Worm (Caenorhabditis elegans) whole organism, L4 larva: ENCODE measurements around the gene F08F8.9.

Source experiments
- F26F4.8 ChIP-seq: fragments of 200-800 bp; sonication (Bioruptor generic); conservative IDR thresholded peaks from 2 replicates; pipeline ENCODE4 v1.3.6; 2022; ENCODE audit warnings: missing genetic modification characterization, missing compliant biosample characterization
- F37D6.2 ChIP-seq: sonication (generic microtip); optimal IDR thresholded peaks from 2 replicates; lab custom pipeline; 2016; ENCODE audit warnings: mild to moderate bottlenecking, missing genetic modification characterization, missing compliant biosample characterization
- F44E2.7 ChIP-seq: fragments of 200-800 bp; sonication (Bioruptor generic); IDR thresholded peaks from 2 replicates; pipeline ENCODE4 v2.1.2; 2022; ENCODE audit warnings: missing genetic modification characterization, missing compliant biosample characterization
- F49E8.2 ChIP-seq: sonication (generic microtip); optimal IDR thresholded peaks from 2 replicates; lab custom pipeline; 2016; ENCODE audit warnings: missing compliant biosample characterization, mild to moderate bottlenecking, missing genetic modification characterization, borderline replicate concordance
- R02D3.7 ChIP-seq: fragments of 150-350 bp; sonication (generic microtip); optimal IDR thresholded peaks from 3 replicates; lab custom pipeline; 2014; ENCODE audit warnings: missing biosample characterization, missing genetic modification characterization
- T20F7.1 ChIP-seq: fragments of 200-800 bp; sonication (Bioruptor generic); optimal IDR thresholded peaks from 2 replicates; lab custom pipeline; 2018; ENCODE audit warnings: mild to moderate bottlenecking, missing genetic modification characterization, missing compliant biosample characterization
- Y105C5A.15 ChIP-seq: fragments of 200-800 bp; sonication (Bioruptor generic); IDR thresholded peaks from 2 replicates; pipeline ENCODE4 v1.3.6; 2022; ENCODE audit warnings: missing genetic modification characterization, missing compliant biosample characterization
- aly-2 ChIP-seq: sonication (generic microtip); optimal IDR thresholded peaks from 2 replicates; lab custom pipeline; 2018; ENCODE audit warnings: missing biosample characterization, missing genetic modification characterization
- arid-1 ChIP-seq: fragments of 200-800 bp; sonication (Bioruptor generic); conservative IDR thresholded peaks from 2 replicates; pipeline ENCODE4 v1.3.6; 2022; ENCODE audit warnings: missing genetic modification reagents, missing genetic modification characterization, missing compliant biosample characterization
- ceh-28 ChIP-seq: fragments of 150-350 bp; optimal IDR thresholded peaks from 2 replicates; lab custom pipeline; 2014; ENCODE audit warnings: missing biosample characterization, missing genetic modification reagents, missing genetic modification characterization
- ceh-44 ChIP-seq: fragments of 200-800 bp; sonication (Bioruptor generic); IDR thresholded peaks from 2 replicates; pipeline ENCODE4 v1.3.6; 2022; ENCODE audit warnings: missing genetic modification reagents, missing genetic modification characterization, missing compliant biosample characterization
- ceh-62 ChIP-seq: sonication (generic microtip); optimal IDR thresholded peaks from 2 replicates; lab custom pipeline; 2017; ENCODE audit warnings: missing biosample characterization, missing genetic modification characterization
- cey-2 ChIP-seq: sonication (generic microtip); optimal IDR thresholded peaks from 3 replicates; lab custom pipeline; 2017; ENCODE audit warnings: missing genetic modification characterization, mild to moderate bottlenecking, missing compliant biosample characterization, antibody characterized with exemption, borderline replicate concordance; ENCODE audit not compliant: insufficient read depth
- daf-16 ChIP-seq, 3 experiments: sonication (generic microtip); optimal IDR thresholded peaks; 2 replicates each; lab custom pipeline; 2016 to 2017; ENCODE audit warnings: missing genetic modification characterization in 3 of 3, missing genetic modification reagents in 3 of 3, mild to moderate bottlenecking in 2 of 3, missing compliant biosample characterization in 2 of 3, missing biosample characterization in 1 of 3, moderate library complexity in 1 of 3
- dmd-6 ChIP-seq: fragments of 200-800 bp; sonication (Bioruptor generic); IDR thresholded peaks from 2 replicates; pipeline ENCODE4 v1.3.6; 2022; ENCODE audit warnings: missing genetic modification reagents, missing genetic modification characterization, missing compliant biosample characterization
- dpl-1 ChIP-seq: fragments of 150-350 bp; optimal IDR thresholded peaks from 2 replicates; lab custom pipeline; 2014; ENCODE audit warnings: missing biosample characterization, missing genetic modification reagents, missing genetic modification characterization
- duxl-1 ChIP-seq: sonication (generic microtip); optimal IDR thresholded peaks from 2 replicates; lab custom pipeline; 2016; ENCODE audit warnings: mild to moderate bottlenecking, missing genetic modification characterization, moderate library complexity, missing compliant biosample characterization; ENCODE audit not compliant: poor library complexity
- dve-1 ChIP-seq: sonication (generic microtip); optimal IDR thresholded peaks from 2 replicates; lab custom pipeline; 2017; ENCODE audit warnings: antibody characterized with exemption, mild to moderate bottlenecking, missing genetic modification characterization, missing compliant biosample characterization; ENCODE audit not compliant: insufficient read depth
- fkh-10 ChIP-seq: fragments of 150-350 bp; optimal IDR thresholded peaks from 2 replicates; lab custom pipeline; 2014; ENCODE audit warnings: missing biosample characterization, missing genetic modification reagents, missing genetic modification characterization
- gei-8 ChIP-seq: fragments of 200-800 bp; sonication (Bioruptor generic); optimal IDR thresholded peaks from 2 replicates; lab custom pipeline; 2018; ENCODE audit warnings: mild to moderate bottlenecking, missing genetic modification characterization, missing compliant biosample characterization
- hif-1 ChIP-seq, 2 experiments: sonication (generic microtip); optimal IDR thresholded peaks; 2 replicates each; lab custom pipeline; 2016 to 2017; ENCODE audit warnings: missing compliant biosample characterization in 2 of 2, missing genetic modification characterization in 2 of 2, missing genetic modification reagents in 2 of 2, missing genotype in 2 of 2, mild to moderate bottlenecking in 1 of 2
- hlh-11 ChIP-seq: fragments of 200-800 bp; sonication (Bioruptor generic); optimal IDR thresholded peaks from 2 replicates; lab custom pipeline; 2018; ENCODE audit warnings: mild to moderate bottlenecking, missing genetic modification characterization, missing compliant biosample characterization
- hlh-30 ChIP-seq: sonication (generic microtip); optimal IDR thresholded peaks from 2 replicates; lab custom pipeline; 2017; ENCODE audit warnings: antibody characterized with exemption, mild to moderate bottlenecking, missing genetic modification characterization, missing compliant biosample characterization; ENCODE audit not compliant: insufficient read depth
- lin-1 ChIP-seq: fragments of 200-800 bp; sonication (Bioruptor generic); IDR thresholded peaks from 2 replicates; pipeline ENCODE4 v1.3.6; 2022; ENCODE audit warnings: missing genetic modification reagents, missing genetic modification characterization, missing compliant biosample characterization
- lin-39 ChIP-seq: fragments of 150-350 bp; optimal IDR thresholded peaks from 2 replicates; lab custom pipeline; 2014; ENCODE audit warnings: missing biosample characterization, missing genetic modification reagents, missing genetic modification characterization
- madf-5 ChIP-seq, 2 experiments: fragments of 200-800 bp; sonication (Bioruptor generic); IDR thresholded peaks; 2 replicates each; pipeline ENCODE4 v1.3.6; 2022; ENCODE audit warnings: missing compliant biosample characterization in 2 of 2, missing genetic modification characterization in 2 of 2
- madf-9 ChIP-seq: fragments of 200-800 bp; sonication (Bioruptor generic); conservative IDR thresholded peaks from 2 replicates; pipeline ENCODE4 v1.3.6; 2022; ENCODE audit warnings: missing genetic modification reagents, missing genetic modification characterization, missing compliant biosample characterization
- mdl-1 ChIP-seq, 2 experiments: fragments of 150-350 bp in 1 of 2; sonication (generic microtip) in 1 of 2; optimal IDR thresholded peaks; 2 replicates each; lab custom pipeline; 2014 to 2017; ENCODE audit warnings: missing biosample characterization in 2 of 2, missing genetic modification characterization in 2 of 2
- mdt-29 ChIP-seq: fragments of 200-800 bp; sonication (Bioruptor generic); IDR thresholded peaks from 2 replicates; pipeline ENCODE4 v1.3.6; 2022; ENCODE audit warnings: missing genetic modification reagents, missing genetic modification characterization, missing compliant biosample characterization
- mep-1 ChIP-seq: fragments of 150-350 bp; sonication (generic microtip); optimal IDR thresholded peaks from 3 replicates; lab custom pipeline; 2014; ENCODE audit warnings: missing biosample characterization, missing genetic modification characterization
- mes-2 ChIP-seq: sonication (generic microtip); optimal IDR thresholded peaks from 2 replicates; lab custom pipeline; 2016; ENCODE audit warnings: missing genotype, mild to moderate bottlenecking, missing genetic modification characterization, missing compliant biosample characterization; ENCODE audit not compliant: poor library complexity, severe bottlenecking
- mxl-2 ChIP-seq: fragments of 200-800 bp; sonication (Bioruptor generic); conservative IDR thresholded peaks from 2 replicates; pipeline ENCODE4 v1.3.6; 2022; ENCODE audit warnings: missing genetic modification reagents, missing genetic modification characterization, missing compliant biosample characterization
- nhr-11 ChIP-seq: fragments of 150-350 bp; optimal IDR thresholded peaks from 2 replicates; lab custom pipeline; 2014; ENCODE audit warnings: missing biosample characterization, missing genetic modification characterization
- nhr-237 ChIP-seq: sonication (generic microtip); optimal IDR thresholded peaks from 2 replicates; lab custom pipeline; 2017; ENCODE audit warnings: missing biosample characterization, missing genetic modification characterization
- nhr-28 ChIP-seq: fragments of 150-350 bp; optimal IDR thresholded peaks from 2 replicates; lab custom pipeline; 2014; ENCODE audit warnings: missing biosample characterization, missing genetic modification characterization
- nhr-41 ChIP-seq: fragments of 200-800 bp; sonication (Bioruptor generic); IDR thresholded peaks from 2 replicates; pipeline ENCODE4 v1.3.6; 2022; ENCODE audit warnings: missing genetic modification reagents, missing genetic modification characterization, missing compliant biosample characterization
- nhr-48 ChIP-seq: sonication (generic microtip); optimal IDR thresholded peaks from 2 replicates; lab custom pipeline; 2016; ENCODE audit warnings: mild to moderate bottlenecking, missing genetic modification characterization, missing compliant biosample characterization
- nhr-6 ChIP-seq: fragments of 150-350 bp; optimal IDR thresholded peaks from 2 replicates; lab custom pipeline; 2014; ENCODE audit warnings: missing biosample characterization, missing genetic modification characterization
- nhr-76 ChIP-seq: fragments of 150-350 bp; optimal IDR thresholded peaks from 2 replicates; lab custom pipeline; 2014; ENCODE audit warnings: missing biosample characterization, missing genetic modification characterization
- rbr-2 ChIP-seq: sonication (generic microtip); optimal IDR thresholded peaks from 2 replicates; lab custom pipeline; 2016; ENCODE audit warnings: missing genotype, missing genetic modification characterization, missing compliant biosample characterization
- set-16 ChIP-seq: fragments of 200-800 bp; sonication (Bioruptor generic); IDR thresholded peaks from 2 replicates; pipeline ENCODE4 v1.3.6; 2022; ENCODE audit warnings: missing genetic modification reagents, missing genetic modification characterization, missing compliant biosample characterization
- spr-1 ChIP-seq: sonication (generic microtip); optimal IDR thresholded peaks from 2 replicates; lab custom pipeline; 2016; ENCODE audit warnings: mild to moderate bottlenecking, missing genetic modification characterization, missing compliant biosample characterization
- tra-1 ChIP-seq: fragments of 200-800 bp; sonication (Bioruptor generic); IDR thresholded peaks from 2 replicates; pipeline ENCODE4 v1.3.6; 2022; ENCODE audit warnings: missing genetic modification reagents, missing genetic modification characterization, missing compliant biosample characterization
- unc-130 ChIP-seq: sonication (generic microtip); optimal IDR thresholded peaks from 2 replicates; lab custom pipeline; 2016; ENCODE audit warnings: missing genetic modification reagents, missing genetic modification characterization, missing compliant biosample characterization
- vab-7 ChIP-seq: fragments of 200-800 bp; sonication (Bioruptor generic); IDR thresholded peaks from 2 replicates; pipeline ENCODE4 v1.3.6; 2022; ENCODE audit warnings: missing genetic modification reagents, missing genetic modification characterization, missing compliant biosample characterization
- zag-1 ChIP-seq: fragments of 150-350 bp; optimal IDR thresholded peaks from 2 replicates; lab custom pipeline; 2014; ENCODE audit warnings: missing biosample characterization, missing genetic modification characterization
- zip-2 ChIP-seq: fragments of 150-350 bp; optimal IDR thresholded peaks from 2 replicates; lab custom pipeline; 2014; ENCODE audit warnings: missing biosample characterization, missing genetic modification characterization

Gene F08F8.9

DNA sequence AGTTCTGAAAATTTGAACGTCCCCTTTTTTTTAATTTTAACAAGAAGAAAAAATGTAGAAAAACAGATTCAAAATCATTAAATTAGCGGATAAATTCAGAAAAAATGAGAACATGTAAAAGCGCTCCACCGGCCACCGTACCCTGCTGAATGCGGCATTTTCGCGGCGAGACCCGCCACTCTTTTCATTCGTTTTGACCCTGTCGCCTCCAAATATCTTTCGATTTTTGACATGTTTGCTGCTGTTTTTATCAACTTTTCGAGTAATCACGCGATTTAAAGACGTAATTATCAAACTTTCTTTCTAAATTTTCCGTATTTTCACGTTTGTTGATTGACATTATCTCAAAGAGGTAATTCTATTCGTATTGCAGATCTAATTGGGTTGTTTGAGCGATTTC lies 17.6 kb downstream of the F08F8.9 start, which contains the start of gene gsp-2 (continued):
- peak; percentile 62 for TF ChIP-seq nhr-28 (tag; lab: Kevin White, UChicago)
- peak; percentile 74 for TF ChIP-seq nhr-11 (tag; lab: Kevin White, UChicago)
- TF ChIP-seq set-16 (GFP tag; lab: Robert Waterston, UW) = peak; percentile 40; the same call in 1 of the 2 replicates
- no peak for TF ChIP-seq nhr-237 (tag; lab: Kevin White, UChicago)
- no peak for TF ChIP-seq ceh-62 (tag; lab: Kevin White, UChicago)
- peak in 1 of 2 experiments; percentile 77 for TF ChIP-seq hif-1 (tag; optimal IDR thresholded peaks at IDR 0.05; lab: Kevin White, UChicago)
- no peak for TF ChIP-seq lin-39
- TF ChIP-seq madf-9 (GFP tag; lab: Robert Waterston, UW) = no peak
- no peak for TF ChIP-seq madf-5 (GFP tag; IDR thresholded peaks at IDR 0.05; lab: Robert Waterston, UW)
- no peak for TF ChIP-seq cey-2 (tag; lab: Kevin White, UChicago)
- no peak for TF ChIP-seq ceh-28
- TF ChIP-seq Y105C5A.15 = no peak
- TF ChIP-seq hlh-30 (tag; lab: Kevin White, UChicago) = peak; percentile 73
- TF ChIP-seq nhr-41 = 0 out of 2 replicates have a peak, but pooled peaks have one; percentile 35
- TF ChIP-seq mep-1 = peak; percentile 53
- TF ChIP-seq zip-2 (tag; lab: Kevin White, UChicago) = no peak
- TF ChIP-seq F44E2.7 = no peak

DNA sequence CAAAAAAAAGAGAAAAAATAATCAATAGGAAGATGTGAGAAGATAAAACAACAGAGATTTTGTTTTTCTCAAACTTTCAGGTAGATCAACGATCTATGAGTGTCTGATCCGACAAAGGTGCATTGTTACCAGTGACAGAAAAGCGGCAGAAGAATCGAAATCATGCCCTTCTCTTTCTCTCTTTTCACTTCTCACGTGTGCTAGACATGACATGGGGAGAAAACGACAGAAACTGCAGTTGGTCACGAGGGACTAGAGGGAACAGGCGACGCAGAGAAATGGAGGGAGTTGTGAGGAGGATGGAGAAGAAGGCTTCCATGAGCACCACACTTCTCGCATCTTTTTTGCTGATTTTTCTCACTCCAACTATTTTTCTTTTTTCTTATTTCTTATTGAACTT lies 18.6 kb downstream of the F08F8.9 start, which contains the start of gene F56C9.10:
Gene F56C9.10 (minus strand): TSS at position 97 of the 400 bp plus-strand sequence.
- TF ChIP-seq mdl-1 (tag; optimal IDR thresholded peaks at IDR 0.05; lab: Kevin White, UChicago) (peak; percentile 91 to 99), F37D6.2 (tag; lab: Kevin White, UChicago) (peak; percentile 7), nhr-6 (tag; lab: Kevin White, UChicago) (peak; percentile 55), gei-8 (GFP tag; lab: Kevin White, UChicago) (peak; percentile 63), mdt-29 (GFP tag; lab: Robert Waterston, UW) (peak; percentile 85), zag-1 (tag; lab: Kevin White, UChicago) (no peak), dpl-1 (GFP tag; lab: Kevin White, UChicago) (peak; percentile 66), mep-1 (peak; percentile 95), nhr-48 (tag; lab: Kevin White, UChicago) (peak; percentile 77), dve-1 (tag; lab: Kevin White, UChicago) (peak; percentile 90), madf-5 (GFP tag; IDR thresholded peaks at IDR 0.05; lab: Robert Waterston, UW) (no peak), tra-1 (peak; percentile 76), nhr-28 (tag; lab: Kevin White, UChicago) (peak; percentile 90), unc-130 (GFP tag; lab: Kevin White, UChicago) (no peak), T20F7.1 (GFP tag; lab: Kevin White, UChicago) (peak; percentile 81), hlh-30 (tag; lab: Kevin White, UChicago) (peak; percentile 100), F49E8.2 (no peak), hlh-11 (peak; percentile 95), nhr-11 (tag; lab: Kevin White, UChicago) (peak; percentile 89), F26F4.8 (GFP tag; lab: Robert Waterston, UW) (no peak), daf-16 (GFP tag; optimal IDR thresholded peaks at IDR 0.05; lab: Kevin White, UChicago) (peak in 1 of 2 experiments; percentile 65), daf-16 (tag; optimal IDR thresholded peaks at IDR 0.05; lab: Kevin White, UChicago) (peak; percentile 38), set-16 (GFP tag; lab: Robert Waterston, UW) (peak; percentile 65), mxl-2 (GFP tag; lab: Robert Waterston, UW) (0 out of 2 replicates have a peak, but pooled peaks have one; percentile 18), duxl-1 (tag; lab: Kevin White, UChicago) (no peak), nhr-76 (tag; lab: Kevin White, UChicago) (peak; percentile 9), dmd-6 (GFP tag; lab: Robert Waterston, UW) (peak; percentile 89), mes-2 (tag; lab: Kevin White, UChicago) (peak; percentile 77), rbr-2 (tag; lab: Kevin White, UChicago) (peak; percentile 69), arid-1 (GFP tag; lab: Robert Waterston, UW) (peak; percentile 64; the same call in 1 of the 2 replicates), vab-7 (GFP tag; lab: Robert Waterston, UW) (no peak), R02D3.7 (no peak), spr-1 (tag; lab: Kevin White, UChicago) (peak; percentile 47), aly-2 (no peak), cey-2 (tag; lab: Kevin White, UChicago) (peak; percentile 89), zip-2 (tag; lab: Kevin White, UChicago) (no peak), lin-1 (GFP tag; lab: Robert Waterston, UW) (0 out of 2 replicates have a peak, but pooled peaks have one; percentile 36), ceh-44 (GFP tag; lab: Robert Waterston, UW) (no peak), fkh-10 (GFP tag; lab: Kevin White, UChicago) (no peak)
